Fruit fly (Drosophila melanogaster) whole organism, embryonic: ENCODE data around the gene Gr32a.

ENCODE experiments used
- Adf1 ChIP-seq: fragments of 200-800 bp; sonication (Bioruptor generic); IDR thresholded peaks from 2 replicates; pipeline ENCODE4 v1.3.6; 2022; ENCODE audit warnings: missing biosample characterization, missing genetic modification characterization
- Atf-2 ChIP-seq: fragments of 200-800 bp; sonication (Bioruptor generic); optimal IDR thresholded peaks from 2 replicates; lab custom pipeline; 2016; ENCODE audit warnings: missing biosample characterization, missing genetic modification characterization
- BEAF-32 ChIP-seq: fragments of 200-800 bp; sonication (Bioruptor generic); optimal IDR thresholded peaks from 3 replicates; lab custom pipeline; 2017; ENCODE audit warnings: missing biosample characterization, missing genetic modification characterization, mild to moderate bottlenecking, moderate library complexity, missing genetic modification reagents
- CG11456 ChIP-seq: fragments of 200-800 bp; sonication (Bioruptor generic); IDR thresholded peaks from 3 replicates; pipeline ENCODE4 v1.3.6; 2022; ENCODE audit warnings: missing biosample characterization, missing genetic modification characterization
- CG11560 ChIP-seq: fragments of 200-800 bp; sonication (Bioruptor generic); IDR thresholded peaks from 3 replicates; pipeline ENCODE4 v1.3.6; 2022; ENCODE audit warnings: missing biosample characterization, missing genetic modification characterization
- CG12236 ChIP-seq: fragments of 200-800 bp; sonication (Bioruptor generic); optimal IDR thresholded peaks from 2 replicates; lab custom pipeline; 2016; ENCODE audit warnings: missing biosample characterization, missing genetic modification characterization
- CG1233 ChIP-seq: fragments of 200-800 bp; sonication (Bioruptor generic); optimal IDR thresholded peaks from 4 replicates; lab custom pipeline; 2018; ENCODE audit warnings: missing biosample characterization, mild to moderate bottlenecking, missing genetic modification characterization
- CG15696 ChIP-seq: fragments of 200-800 bp; sonication (Bioruptor generic); optimal IDR thresholded peaks from 2 replicates; lab custom pipeline; 2019; ENCODE audit warnings: missing biosample characterization, mild to moderate bottlenecking, missing genetic modification characterization, moderate library complexity
- CG1603 ChIP-seq: fragments of 200-800 bp; sonication (Bioruptor generic); optimal IDR thresholded peaks from 2 replicates; lab custom pipeline; 2019; ENCODE audit warnings: missing biosample characterization, mild to moderate bottlenecking, missing genetic modification characterization, moderate library complexity
- CG16813 ChIP-seq: fragments of 200-800 bp; sonication (Bioruptor generic); IDR thresholded peaks from 3 replicates; pipeline ENCODE4 v1.3.6; 2022; ENCODE audit warnings: missing biosample characterization, missing genetic modification characterization; ENCODE audit not compliant: partially characterized antibody
- CG17385 ChIP-seq: fragments of 200-800 bp; sonication (Bioruptor generic); optimal IDR thresholded peaks from 3 replicates; lab custom pipeline; 2018; ENCODE audit warnings: missing biosample characterization, mild to moderate bottlenecking, missing genetic modification characterization
- CG1832 ChIP-seq: fragments of 200-800 bp; sonication (Bioruptor generic); optimal IDR thresholded peaks from 2 replicates; lab custom pipeline; 2017; ENCODE audit warnings: missing biosample characterization, mild to moderate bottlenecking, missing genetic modification characterization, inconsistent platforms
- CG34422 ChIP-seq: fragments of 200-800 bp; sonication (Bioruptor generic); IDR thresholded peaks from 3 replicates; pipeline ENCODE4 v1.3.6; 2022; ENCODE audit warnings: missing biosample characterization, missing genetic modification characterization
- CG42726 ChIP-seq: fragments of 200-800 bp; sonication (Bioruptor generic); IDR thresholded peaks from 2 replicates; pipeline ENCODE4 v1.3.6; 2022; ENCODE audit warnings: missing biosample characterization, missing genetic modification characterization; ENCODE audit not compliant: partially characterized antibody
- CG4360 ChIP-seq: fragments of 200-800 bp; sonication (Bioruptor generic); IDR thresholded peaks from 2 replicates; pipeline ENCODE4 v1.3.6; 2022; ENCODE audit warnings: missing biosample characterization, missing genetic modification characterization
- CG6272 ChIP-seq: fragments of 200-800 bp; sonication (Bioruptor generic); IDR thresholded peaks from 2 replicates; pipeline ENCODE4 v1.3.6; 2022; ENCODE audit warnings: missing biosample characterization, missing genetic modification characterization
- CG6683 ChIP-seq: fragments of 200-800 bp; sonication (Bioruptor generic); optimal IDR thresholded peaks from 2 replicates; lab custom pipeline; 2017; ENCODE audit warnings: missing biosample characterization, mild to moderate bottlenecking, missing genetic modification characterization, missing genetic modification reagents
- CG7963 ChIP-seq: fragments of 200-800 bp; sonication (Bioruptor generic); IDR thresholded peaks from 3 replicates; pipeline ENCODE4 v1.3.6; 2022; ENCODE audit warnings: missing biosample characterization, missing genetic modification characterization; ENCODE audit not compliant: partially characterized antibody
- CG8281 ChIP-seq: fragments of 200-800 bp; sonication (Bioruptor generic); optimal IDR thresholded peaks from 2 replicates; lab custom pipeline; 2018; ENCODE audit warnings: missing biosample characterization, mild to moderate bottlenecking, missing genetic modification characterization, moderate library complexity
- CG8359 ChIP-seq: fragments of 200-800 bp; sonication (Bioruptor generic); optimal IDR thresholded peaks from 2 replicates; lab custom pipeline; 2017; ENCODE audit warnings: missing biosample characterization, mild to moderate bottlenecking, missing genetic modification characterization, borderline replicate concordance
- CG9876 ChIP-seq: fragments of 200-800 bp; sonication (Bioruptor generic); optimal IDR thresholded peaks from 2 replicates; lab custom pipeline; 2016; ENCODE audit warnings: missing biosample characterization, missing genetic modification characterization
- Dad ChIP-seq: fragments of 200-800 bp; sonication (Bioruptor generic); optimal IDR thresholded peaks from 3 replicates; lab custom pipeline; 2016; ENCODE audit warnings: missing biosample characterization, missing genetic modification characterization
- Dip3 ChIP-seq: fragments of 200-800 bp; sonication (Bioruptor generic); optimal IDR thresholded peaks from 3 replicates; lab custom pipeline; 2016; ENCODE audit warnings: missing biosample characterization, missing genetic modification characterization
- Eip74EF ChIP-seq, 2 experiments: fragments of 200-800 bp in 1 of 2; fragments of >200 bp in 1 of 2; sonication (Bioruptor generic) in 1 of 2; optimal IDR thresholded peaks; 2 replicates each; lab custom pipeline; 2017 to 2019; ENCODE audit warnings: missing biosample characterization in 2 of 2, missing genetic modification characterization in 2 of 2, mild to moderate bottlenecking in 1 of 2, moderate library complexity in 1 of 2
- HHEX ChIP-seq: fragments of 200-800 bp; sonication (Bioruptor generic); optimal IDR thresholded peaks from 3 replicates; lab custom pipeline; 2017; ENCODE audit warnings: missing biosample characterization, mild to moderate bottlenecking, missing genetic modification characterization, missing genetic modification reagents
- MBD-R2 ChIP-seq: fragments of 200-800 bp; sonication (Bioruptor generic); IDR thresholded peaks from 2 replicates; pipeline ENCODE4 v1.3.6; 2022; ENCODE audit warnings: missing biosample characterization, missing genetic modification characterization
- Max ChIP-seq: fragments of 200-800 bp; sonication (Bioruptor generic); optimal IDR thresholded peaks from 2 replicates; lab custom pipeline; 2016; ENCODE audit warnings: missing biosample characterization, mild to moderate bottlenecking, missing genetic modification characterization
- Mrtf ChIP-seq: fragments of 200-800 bp; sonication (Bioruptor generic); IDR thresholded peaks from 3 replicates; pipeline ENCODE4 v1.3.6; 2022; ENCODE audit warnings: missing biosample characterization, missing genetic modification characterization
- Rfx ChIP-seq: fragments of 200-800 bp; sonication (Bioruptor generic); IDR thresholded peaks from 2 replicates; pipeline ENCODE4 v1.3.6; 2022; ENCODE audit warnings: missing biosample characterization, missing genetic modification characterization
- Tbp ChIP-seq: fragments of >200 bp; optimal IDR thresholded peaks from 2 replicates; lab custom pipeline; 2018; ENCODE audit warnings: missing biosample characterization, missing genetic modification characterization
- ci ChIP-seq: fragments of 200-800 bp; sonication (Bioruptor generic); IDR thresholded peaks from 3 replicates; pipeline ENCODE4 v1.3.6; 2022; ENCODE audit warnings: missing biosample characterization, missing genetic modification characterization
- da ChIP-seq: fragments of 200-800 bp; sonication (Bioruptor generic); optimal IDR thresholded peaks from 2 replicates; lab custom pipeline; 2016; ENCODE audit warnings: missing biosample characterization, missing genetic modification characterization
- dmrt99B ChIP-seq: fragments of 200-800 bp; sonication (Bioruptor generic); optimal IDR thresholded peaks from 2 replicates; lab custom pipeline; 2018; ENCODE audit warnings: missing biosample characterization, mild to moderate bottlenecking, missing genetic modification characterization, moderate library complexity
- esg ChIP-seq: fragments of 200-800 bp; sonication (Bioruptor generic); conservative IDR thresholded peaks from 2 replicates; pipeline ENCODE4 v1.3.6; 2022; ENCODE audit warnings: missing biosample characterization, missing genetic modification characterization
- fd64A ChIP-seq: fragments of 200-800 bp; sonication (Bioruptor generic); optimal IDR thresholded peaks from 3 replicates; lab custom pipeline; 2018; ENCODE audit warnings: missing biosample characterization, mild to moderate bottlenecking, missing genetic modification characterization
- fu2 ChIP-seq: fragments of 200-800 bp; sonication (Bioruptor generic); optimal IDR thresholded peaks from 2 replicates; lab custom pipeline; 2016; ENCODE audit warnings: missing biosample characterization, missing genetic modification characterization
- gem ChIP-seq: fragments of 200-800 bp; sonication (Bioruptor generic); optimal IDR thresholded peaks from 2 replicates; lab custom pipeline; 2019; ENCODE audit warnings: missing biosample characterization, mild to moderate bottlenecking, missing genetic modification characterization, moderate library complexity
- gsb ChIP-seq: fragments of 200-800 bp; sonication (Bioruptor generic); IDR thresholded peaks from 2 replicates; pipeline ENCODE4 v1.3.6; 2022; ENCODE audit warnings: missing biosample characterization, missing genetic modification characterization
- h ChIP-seq: fragments of >200 bp; optimal IDR thresholded peaks from 2 replicates; lab custom pipeline; 2017
- jing ChIP-seq: fragments of 200-800 bp; sonication (Bioruptor generic); optimal IDR thresholded peaks from 2 replicates; lab custom pipeline; 2018; ENCODE audit warnings: missing biosample characterization, mild to moderate bottlenecking, missing genetic modification characterization
- kay ChIP-seq: fragments of 200-800 bp; sonication (Bioruptor generic); optimal IDR thresholded peaks from 2 replicates; lab custom pipeline; 2016; ENCODE audit warnings: missing biosample characterization, missing genetic modification characterization
- lbe ChIP-seq: fragments of 200-800 bp; sonication (Bioruptor generic); optimal IDR thresholded peaks from 2 replicates; lab custom pipeline; 2016; ENCODE audit warnings: missing biosample characterization, mild to moderate bottlenecking, missing genetic modification characterization
- nerfin-1 ChIP-seq: fragments of 200-800 bp; sonication (Bioruptor generic); optimal IDR thresholded peaks from 3 replicates; lab custom pipeline; 2019; ENCODE audit warnings: missing biosample characterization, mild to moderate bottlenecking, missing genetic modification characterization, moderate library complexity
- nom ChIP-seq: fragments of 200-800 bp; sonication (Bioruptor generic); optimal IDR thresholded peaks from 2 replicates; lab custom pipeline; 2017; ENCODE audit warnings: missing biosample characterization, missing genetic modification characterization, mild to moderate bottlenecking, moderate library complexity, missing genetic modification reagents
- p53 ChIP-seq: fragments of 200-800 bp; sonication (Bioruptor generic); optimal IDR thresholded peaks from 2 replicates; lab custom pipeline; 2016; ENCODE audit warnings: missing biosample characterization, missing genetic modification characterization
- pnt ChIP-seq: fragments of 200-800 bp; sonication (Bioruptor generic); optimal IDR thresholded peaks from 3 replicates; lab custom pipeline; 2016; ENCODE audit warnings: missing biosample characterization, missing genetic modification characterization
- pzg ChIP-seq: fragments of 200-800 bp; sonication (Bioruptor generic); optimal IDR thresholded peaks from 3 replicates; lab custom pipeline; 2018; ENCODE audit warnings: missing biosample characterization, mild to moderate bottlenecking, missing genetic modification characterization, moderate library complexity
- slbo ChIP-seq: fragments of 200-800 bp; sonication (Bioruptor generic); IDR thresholded peaks from 2 replicates; pipeline ENCODE4 v1.3.6; 2022; ENCODE audit warnings: missing biosample characterization, missing genetic modification characterization
- so ChIP-seq: fragments of 200-800 bp; sonication (Bioruptor generic); IDR thresholded peaks from 3 replicates; pipeline ENCODE4 v1.3.6; 2022; ENCODE audit warnings: missing biosample characterization, missing genetic modification characterization
- vvl ChIP-seq: fragments of 200-800 bp; sonication (Bioruptor generic); IDR thresholded peaks from 2 replicates; pipeline ENCODE4 v1.3.6; 2022; ENCODE audit warnings: missing biosample characterization, missing genetic modification characterization
- wdn ChIP-seq: fragments of 200-800 bp; sonication (Bioruptor generic); IDR thresholded peaks from 2 replicates; pipeline ENCODE4 v1.3.6; 2022; ENCODE audit warnings: missing biosample characterization, missing genetic modification characterization

Gr32a gene

DNA sequence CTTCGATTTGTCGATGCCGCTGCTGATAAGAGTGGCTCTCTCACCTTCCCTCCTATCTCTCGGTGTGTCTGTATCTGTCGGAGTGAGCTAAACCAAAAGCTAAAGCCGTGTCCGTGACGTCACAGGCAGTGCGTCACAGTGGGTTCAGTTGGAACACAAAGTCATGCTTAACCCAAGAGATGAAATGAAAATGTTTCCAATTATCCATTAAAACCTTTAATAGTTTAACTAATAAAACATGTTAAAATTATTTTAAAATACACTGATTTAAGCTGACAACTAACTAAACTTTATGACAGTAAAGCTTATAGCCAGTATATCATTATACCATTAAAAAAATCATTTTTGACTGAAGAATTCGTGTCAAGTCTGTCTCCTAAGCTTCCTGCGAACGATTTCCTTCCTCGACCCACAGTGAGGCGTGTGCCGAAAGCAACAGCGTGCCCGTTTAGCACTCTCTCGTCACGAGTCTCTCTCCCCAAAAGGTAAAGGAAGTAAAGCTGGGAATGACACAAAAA lies 744 bp upstream of the Gr32a start, which contains the start of gene Idua:
Idua (minus strand) TSS at position 51 of the 518 bp plus-strand sequence.
- TF ChIP-seq CG16813 (GFP tag; lab: Robert Waterston, UW) (no peak), da (GFP tag; lab: Kevin White, UChicago) (peak; percentile 11), CG15696 (tag; lab: Kevin White, UChicago) (no peak), CG42726 (no peak), pzg (no peak), Atf-2 (no peak), vvl (GFP tag; lab: Robert Waterston, UW) (peak; percentile 50), kay (GFP tag; lab: Kevin White, UChicago) (peak; percentile 17), CG1233 (peak; percentile 58), MBD-R2 (GFP tag; lab: Robert Waterston, UW) (0 out of 2 replicates have a peak, but pooled peaks have one; percentile 6), Eip74EF (GFP tag; optimal IDR thresholded peaks at IDR 0.05; lab: Kevin White, UChicago) (no peak), CG17385 (peak; percentile 73), slbo (GFP tag; lab: Robert Waterston, UW) (peak; percentile 66), CG11456 (GFP tag; lab: Robert Waterston, UW) (no peak; the same call in 2 of the 3 replicates), BEAF-32 (GFP tag; lab: Kevin White, UChicago) (no peak), nerfin-1 (tag; lab: Kevin White, UChicago) (no peak), so (GFP tag; lab: Robert Waterston, UW) (peak; percentile 61; the same call in 1 of the 3 replicates), CG7963 (GFP tag; lab: Robert Waterston, UW) (no peak), Max (peak; percentile 58), fd64A (GFP tag; lab: Kevin White, UChicago) (peak; percentile 11), CG1603 (tag; lab: Kevin White, UChicago) (no peak), h (no peak), gsb (GFP tag; lab: Robert Waterston, UW) (peak; percentile 40; the same call in 1 of the 2 replicates), Mrtf (GFP tag; lab: Robert Waterston, UW) (no peak), Rfx (peak; percentile 70; the same call in 1 of the 2 replicates), HHEX (peak; percentile 70), CG8281 (tag; lab: Kevin White, UChicago) (peak; percentile 31), lbe (GFP tag; lab: Kevin White, UChicago) (no peak), CG1832 (no peak), dmrt99B (no peak), Dad (GFP tag; lab: Kevin White, UChicago) (no peak), Dip3 (GFP tag; lab: Kevin White, UChicago) (peak; percentile 57), wdn (GFP tag; lab: Robert Waterston, UW) (no peak), Adf1 (GFP tag; lab: Robert Waterston, UW) (no peak; the same call in 1 of the 2 replicates), CG6272 (no peak), CG9876 (GFP tag; lab: Kevin White, UChicago) (no peak), ci (GFP tag; lab: Robert Waterston, UW) (peak; percentile 61; the same call in 1 of the 3 replicates), esg (peak; percentile 56), gem (tag; lab: Kevin White, UChicago) (no peak), Tbp (GFP tag; lab: Kevin White, UChicago) (no peak), CG34422 (no peak; the same call in 2 of the 3 replicates), CG6683 (GFP tag; lab: Kevin White, UChicago) (peak; percentile 76), CG8359 (GFP tag; lab: Kevin White, UChicago) (no peak), nom (GFP tag; lab: Kevin White, UChicago) (no peak), pnt (GFP tag; lab: Kevin White, UChicago) (no peak), CG12236 (no peak), CG11560 (tag; lab: Robert Waterston, UW) (no peak), fu2 (no peak), jing (no peak), p53 (GFP tag; lab: Kevin White, UChicago) (no peak), CG4360 (GFP tag; lab: Robert Waterston, UW) (no peak)
